Fruit fly (Drosophila melanogaster) whole organism, prepupa: ENCODE data around the gene Mnt.

ENCODE experiments used
- CG10631 ChIP-seq: fragments of 200-800 bp; sonication (Bioruptor generic); optimal IDR thresholded peaks from 2 replicates; lab custom pipeline; 2016; ENCODE audit warnings: missing biosample characterization, missing genetic modification characterization
- CG11762 ChIP-seq: fragments of 200-800 bp; sonication (Bioruptor generic); optimal IDR thresholded peaks from 3 replicates; lab custom pipeline; 2016; ENCODE audit warnings: missing biosample characterization, missing genetic modification characterization; ENCODE audit not compliant: insufficient read depth
- CG11902 ChIP-seq: fragments of 200-800 bp; sonication (Bioruptor generic); optimal IDR thresholded peaks from 3 replicates; lab custom pipeline; 2016; ENCODE audit warnings: missing biosample characterization, missing genetic modification characterization
- CG16779 ChIP-seq: fragments of 200-800 bp; sonication (Bioruptor generic); optimal IDR thresholded peaks from 3 replicates; lab custom pipeline; 2017; ENCODE audit warnings: missing biosample characterization, mild to moderate bottlenecking, missing genetic modification characterization
- CG3032 ChIP-seq: fragments of 200-800 bp; optimal IDR thresholded peaks from 2 replicates; lab custom pipeline; 2019; ENCODE audit warnings: missing biosample characterization, mild to moderate bottlenecking, missing genetic modification characterization, moderate library complexity
- CG32006 ChIP-seq: fragments of 200-800 bp; sonication (Bioruptor generic); optimal IDR thresholded peaks from 3 replicates; lab custom pipeline; 2017; ENCODE audit warnings: missing biosample characterization, mild to moderate bottlenecking, missing genetic modification characterization
- CG34406 ChIP-seq: fragments of 200-800 bp; sonication (Bioruptor generic); optimal IDR thresholded peaks from 3 replicates; lab custom pipeline; 2016; ENCODE audit warnings: missing biosample characterization, missing genetic modification characterization
- CG3919 ChIP-seq: fragments of 200-800 bp; sonication (Bioruptor generic); optimal IDR thresholded peaks from 3 replicates; lab custom pipeline; 2016; ENCODE audit warnings: missing biosample characterization, missing genetic modification characterization
- CG4318 ChIP-seq: fragments of 200-800 bp; sonication (Bioruptor generic); optimal IDR thresholded peaks from 3 replicates; lab custom pipeline; 2017; ENCODE audit warnings: missing biosample characterization, mild to moderate bottlenecking, missing genetic modification characterization
- CG6276 ChIP-seq: fragments of 200-800 bp; sonication (Bioruptor generic); optimal IDR thresholded peaks from 2 replicates; lab custom pipeline; 2017; ENCODE audit warnings: missing biosample characterization, mild to moderate bottlenecking, missing genetic modification characterization
- CG6792 ChIP-seq: fragments of 200-800 bp; sonication (Bioruptor generic); optimal IDR thresholded peaks from 3 replicates; lab custom pipeline; 2016; ENCODE audit warnings: missing biosample characterization, missing genetic modification characterization
- CG6808 ChIP-seq: fragments of 200-800 bp; sonication (Bioruptor generic); optimal IDR thresholded peaks from 3 replicates; lab custom pipeline; 2017; ENCODE audit warnings: missing biosample characterization, missing genetic modification characterization, mild to moderate bottlenecking, moderate library complexity, missing genetic modification reagents
- CG6854 ChIP-seq: fragments of 200-800 bp; sonication (Bioruptor generic); optimal IDR thresholded peaks from 2 replicates; lab custom pipeline; 2017; ENCODE audit warnings: missing biosample characterization, mild to moderate bottlenecking, missing genetic modification characterization
- CG8119 ChIP-seq: fragments of 200-800 bp; sonication (Bioruptor generic); IDR thresholded peaks from 3 replicates; pipeline ENCODE4 v1.3.6; 2022; ENCODE audit warnings: missing biosample characterization, missing genetic modification characterization
- CG8319 ChIP-seq: fragments of 200-800 bp; sonication (Bioruptor generic); optimal IDR thresholded peaks from 3 replicates; lab custom pipeline; 2016; ENCODE audit warnings: missing biosample characterization, missing genetic modification characterization
- CG9139 ChIP-seq: fragments of 200-800 bp; sonication (Bioruptor generic); optimal IDR thresholded peaks from 3 replicates; lab custom pipeline; 2017; ENCODE audit warnings: missing biosample characterization, mild to moderate bottlenecking, missing genetic modification characterization
- Eip75B ChIP-seq: fragments of 200-800 bp; sonication (Bioruptor generic); optimal IDR thresholded peaks from 3 replicates; lab custom pipeline; 2016; ENCODE audit warnings: missing biosample characterization, missing genetic modification characterization
- Eip78C ChIP-seq: fragments of 200-800 bp; sonication (Bioruptor generic); peaks from one replicate; lab custom pipeline; 2016; ENCODE audit warnings: missing biosample characterization, missing genetic modification characterization
- Eip93F ChIP-seq: fragments of 200-800 bp; sonication (Bioruptor generic); optimal IDR thresholded peaks from 2 replicates; lab custom pipeline; 2016; ENCODE audit warnings: missing biosample characterization, mild to moderate bottlenecking, missing genetic modification characterization
- Ets21C ChIP-seq: fragments of 200-800 bp; sonication (Bioruptor generic); optimal IDR thresholded peaks from 3 replicates; lab custom pipeline; 2016; ENCODE audit warnings: missing biosample characterization, missing genetic modification characterization
- Hr39 ChIP-seq: fragments of 200-800 bp; sonication (Bioruptor generic); optimal IDR thresholded peaks from 2 replicates; lab custom pipeline; 2016; ENCODE audit warnings: missing biosample characterization, missing genetic modification characterization
- Hr4 ChIP-seq: fragments of 200-800 bp; sonication (Bioruptor generic); optimal IDR thresholded peaks from 3 replicates; lab custom pipeline; 2016; ENCODE audit warnings: missing biosample characterization, missing genetic modification characterization
- Lpt ChIP-seq: fragments of 200-800 bp; sonication (Bioruptor generic); optimal IDR thresholded peaks from 3 replicates; lab custom pipeline; 2016; ENCODE audit warnings: missing biosample characterization, missing genetic modification characterization
- Met ChIP-seq: fragments of 200-800 bp; sonication (Bioruptor generic); optimal IDR thresholded peaks from 3 replicates; lab custom pipeline; 2016; ENCODE audit warnings: missing biosample characterization, missing genetic modification characterization
- OdsH ChIP-seq: fragments of 200-800 bp; sonication (Bioruptor generic); optimal IDR thresholded peaks from 3 replicates; lab custom pipeline; 2016; ENCODE audit warnings: missing biosample characterization, missing genetic modification characterization
- Smox ChIP-seq: fragments of 200-800 bp; sonication (Bioruptor generic); optimal IDR thresholded peaks from 3 replicates; lab custom pipeline; 2016; ENCODE audit warnings: missing biosample characterization, missing genetic modification characterization
- Sox14 ChIP-seq: fragments of 200-800 bp; sonication (Bioruptor generic); optimal IDR thresholded peaks from 3 replicates; lab custom pipeline; 2016; ENCODE audit warnings: missing biosample characterization, missing genetic modification characterization
- Sox15 ChIP-seq: fragments of 200-800 bp; sonication (Bioruptor generic); optimal IDR thresholded peaks from 3 replicates; lab custom pipeline; 2016; ENCODE audit warnings: missing biosample characterization, missing genetic modification characterization
- achi ChIP-seq: fragments of 200-800 bp; sonication (Bioruptor generic); optimal IDR thresholded peaks from 3 replicates; lab custom pipeline; 2016; ENCODE audit warnings: missing biosample characterization, missing genetic modification characterization
- acj6 ChIP-seq: fragments of 200-800 bp; sonication (Bioruptor generic); optimal IDR thresholded peaks from 3 replicates; lab custom pipeline; 2016; ENCODE audit warnings: missing biosample characterization, missing genetic modification characterization
- cyc ChIP-seq: fragments of 200-800 bp; sonication (Bioruptor generic); optimal IDR thresholded peaks from 3 replicates; lab custom pipeline; 2016; ENCODE audit warnings: missing biosample characterization, missing genetic modification characterization
- dac ChIP-seq: fragments of 200-800 bp; sonication (Bioruptor generic); optimal IDR thresholded peaks from 2 replicates; lab custom pipeline; 2017; ENCODE audit warnings: missing biosample characterization, mild to moderate bottlenecking, missing genetic modification characterization
- dsx ChIP-seq: fragments of 200-800 bp; optimal IDR thresholded peaks from 3 replicates; lab custom pipeline; 2019; ENCODE audit warnings: missing biosample characterization, mild to moderate bottlenecking, missing genetic modification characterization, moderate library complexity; ENCODE audit not compliant: poor library complexity, severe bottlenecking
- eg ChIP-seq: fragments of 200-800 bp; sonication (Bioruptor generic); IDR thresholded peaks from 3 replicates; pipeline ENCODE4 v1.3.6; 2022; ENCODE audit warnings: missing biosample characterization, missing genetic modification characterization
- esn ChIP-seq: fragments of 200-800 bp; sonication (Bioruptor generic); optimal IDR thresholded peaks from 2 replicates; lab custom pipeline; 2016; ENCODE audit warnings: missing biosample characterization, mild to moderate bottlenecking, missing genetic modification characterization, moderate library complexity
- fd59A ChIP-seq: fragments of 200-800 bp; sonication (Bioruptor generic); optimal IDR thresholded peaks from 2 replicates; lab custom pipeline; 2017; ENCODE audit warnings: missing biosample characterization, mild to moderate bottlenecking, missing genetic modification characterization, missing genetic modification reagents
- fkh ChIP-seq: fragments of 200-800 bp; sonication (Bioruptor generic); optimal IDR thresholded peaks from 3 replicates; lab custom pipeline; 2017; ENCODE audit warnings: missing biosample characterization, mild to moderate bottlenecking, missing genetic modification characterization, moderate library complexity
- net ChIP-seq: fragments of 200-800 bp; sonication (Bioruptor generic); optimal IDR thresholded peaks from 3 replicates; lab custom pipeline; 2016; ENCODE audit warnings: missing biosample characterization, missing genetic modification characterization
- pdm3 ChIP-seq: fragments of 200-800 bp; sonication (Bioruptor generic); optimal IDR thresholded peaks from 3 replicates; lab custom pipeline; 2016; ENCODE audit warnings: missing biosample characterization, missing genetic modification characterization
- salr ChIP-seq, 2 experiments: fragments of 200-800 bp; sonication (Bioruptor generic); optimal IDR thresholded peaks; 3 replicates each; lab custom pipeline; 2016 to 2018; ENCODE audit warnings: missing biosample characterization in 2 of 2, missing genetic modification characterization in 2 of 2, mild to moderate bottlenecking in 1 of 2
- ss ChIP-seq, 2 experiments: fragments of 200-800 bp; sonication (Bioruptor generic); optimal IDR thresholded peaks; 2 replicates in 1 of 2; 3 replicates in 1 of 2; lab custom pipeline; 2017 to 2018; ENCODE audit warnings: mild to moderate bottlenecking in 2 of 2, missing biosample characterization in 2 of 2, missing genetic modification characterization in 2 of 2, moderate library complexity in 1 of 2
- svp ChIP-seq: fragments of 200-800 bp; sonication (Bioruptor generic); peaks from one replicate; lab custom pipeline; 2016; ENCODE audit warnings: missing biosample characterization, missing genetic modification characterization
- vri ChIP-seq: fragments of 200-800 bp; sonication (Bioruptor generic); optimal IDR thresholded peaks from 3 replicates; lab custom pipeline; 2016; ENCODE audit warnings: missing biosample characterization, mild to moderate bottlenecking, missing genetic modification characterization

Gene Mnt

dm6 chrX:3673710-3674344 is 2.2 kb downstream of the Mnt start (continued):
- no peak for TF ChIP-seq fkh
- TF ChIP-seq Sox14 (GFP tag; lab: Kevin White, UChicago), result peak; percentile 77
- TF ChIP-seq cyc (GFP tag; lab: Kevin White, UChicago), result peak; percentile 54
- TF ChIP-seq svp (GFP tag; lab: Kevin White, UChicago), result peak; percentile 85
- TF ChIP-seq CG11902 (GFP tag; lab: Kevin White, UChicago), result peak; percentile 40
- TF ChIP-seq Lpt, result peak; percentile 73
- peak; percentile 72 for TF ChIP-seq fd59A (GFP tag; lab: Kevin White, UChicago)
- peak; percentile 56 for TF ChIP-seq Sox15 (GFP tag; lab: Kevin White, UChicago)
- TF ChIP-seq Ets21C, result peak; percentile 29
- peak; percentile 55 for TF ChIP-seq esn (GFP tag; lab: Kevin White, UChicago)
- peak; percentile 83 for TF ChIP-seq Hr4 (GFP tag; lab: Kevin White, UChicago)
- TF ChIP-seq pdm3, result peak; percentile 84
- peak; percentile 91 for TF ChIP-seq Eip78C (GFP tag; lab: Kevin White, UChicago)
- TF ChIP-seq Eip93F (GFP tag; lab: Kevin White, UChicago), result no peak
- peak; percentile 45 for TF ChIP-seq Smox (GFP tag; lab: Kevin White, UChicago)
- peak; percentile 62 to 71 for TF ChIP-seq salr (GFP tag; optimal IDR thresholded peaks at IDR 0.05; lab: Kevin White, UChicago)
- TF ChIP-seq OdsH (GFP tag; lab: Kevin White, UChicago), result peak; percentile 75
- peak; percentile 76 for TF ChIP-seq vri (GFP tag; lab: Kevin White, UChicago)
- TF ChIP-seq CG11762 (GFP tag; lab: Kevin White, UChicago), result peak; percentile 61
- peak; percentile 53 for TF ChIP-seq dac (GFP tag; lab: Kevin White, UChicago)
- TF ChIP-seq CG4318, result peak; percentile 60

dm6 chrX:3674829-3675228 is 3.2 kb downstream of the Mnt start:
- TF ChIP-seq fd59A (GFP tag; lab: Kevin White, UChicago) (no peak), CG9139 (no peak), Hr39 (no peak), ss (GFP tag; optimal IDR thresholded peaks at IDR 0.05; lab: Kevin White, UChicago) (no peak), CG8319 (GFP tag; lab: Kevin White, UChicago) (no peak), svp (GFP tag; lab: Kevin White, UChicago) (no peak)

- TF ChIP-seq pdm3 (no peak), svp (GFP tag; lab: Kevin White, UChicago) (no peak), CG3919 (GFP tag; lab: Kevin White, UChicago) (no peak), Hr39 (no peak), CG6854 (peak; percentile 3), Eip78C (GFP tag; lab: Kevin White, UChicago) (peak; percentile 49), ss (GFP tag; optimal IDR thresholded peaks at IDR 0.05; lab: Kevin White, UChicago) (peak in 1 of 2 experiments; percentile 45), fkh (peak; percentile 28), CG16779 (peak; percentile 19)
Observed at dm6 chrX:3675538-3675937, 3.9 kb downstream of the Mnt start.

dm6 chrX:3676469-3677155 is 5.0 kb downstream of the Mnt start:
- TF ChIP-seq CG6808 (GFP tag; lab: Kevin White, UChicago) (peak; percentile 63), salr (GFP tag; optimal IDR thresholded peaks at IDR 0.05; lab: Kevin White, UChicago) (no peak), vri (GFP tag; lab: Kevin White, UChicago) (peak; percentile 72), Lpt (peak; percentile 71), Met (GFP tag; lab: Kevin White, UChicago) (no peak), Eip93F (GFP tag; lab: Kevin White, UChicago) (no peak), CG8119 (peak; percentile 50; the same call in 2 of the 3 replicates), fd59A (GFP tag; lab: Kevin White, UChicago) (no peak), CG11762 (GFP tag; lab: Kevin White, UChicago) (no peak), achi (GFP tag; lab: Kevin White, UChicago) (peak; percentile 20), eg (GFP tag; lab: Robert Waterston, UW) (peak; percentile 59; the same call in 2 of the 3 replicates), CG32006 (GFP tag; lab: Kevin White, UChicago) (no peak), CG34406 (GFP tag; lab: Kevin White, UChicago) (no peak), CG3032 (tag; lab: Kevin White, UChicago) (peak; percentile 17), CG6792 (GFP tag; lab: Kevin White, UChicago) (peak; percentile 9), CG6276 (GFP tag; lab: Kevin White, UChicago) (peak; percentile 54), acj6 (GFP tag; lab: Kevin White, UChicago) (no peak), dsx (peak; percentile 72), Eip75B (GFP tag; lab: Kevin White, UChicago) (peak; percentile 33), Eip78C (GFP tag; lab: Kevin White, UChicago) (peak; percentile 74), CG10631 (no peak), net (peak; percentile 27), fkh (peak; percentile 3), CG3919 (GFP tag; lab: Kevin White, UChicago) (peak; percentile 4)
